Worm (Caenorhabditis elegans) whole organism, L1 larva: Measurements from ENCODE around the gene utp-20.

Source experiments
- aly-2 ChIP-seq: fragments of 150-350 bp; optimal IDR thresholded peaks from 2 replicates; lab custom pipeline; 2014; ENCODE audit warnings: missing biosample characterization, missing genetic modification characterization
- dsc-1 ChIP-seq: sonication (generic microtip); optimal IDR thresholded peaks from 2 replicates; lab custom pipeline; 2016; ENCODE audit warnings: mild to moderate bottlenecking, missing genetic modification characterization, missing compliant biosample characterization
- elt-2 ChIP-seq: sonication (generic microtip); optimal IDR thresholded peaks from 2 replicates; lab custom pipeline; 2016; ENCODE audit warnings: missing genetic modification characterization, mild to moderate bottlenecking, inconsistent platforms, missing compliant biosample characterization, missing genetic modification reagents
- hlh-17 ChIP-seq: fragments of 200-800 bp; sonication (Bioruptor generic); optimal IDR thresholded peaks from 2 replicates; lab custom pipeline; 2018; ENCODE audit warnings: missing genetic modification characterization, mild to moderate bottlenecking, missing compliant biosample characterization, moderate library complexity, borderline replicate concordance
- lin-13 ChIP-seq: fragments of 150-350 bp; optimal IDR thresholded peaks from 2 replicates; lab custom pipeline; 2014; ENCODE audit warnings: missing biosample characterization, missing genetic modification reagents, missing genetic modification characterization
- nhr-11 ChIP-seq: fragments of 150-350 bp; optimal IDR thresholded peaks from 2 replicates; lab custom pipeline; 2014; ENCODE audit warnings: missing biosample characterization, missing genetic modification characterization
- nhr-12 ChIP-seq: sonication (generic microtip); optimal IDR thresholded peaks from 2 replicates; lab custom pipeline; 2017; ENCODE audit warnings: missing biosample characterization, missing genetic modification characterization
- nhr-84 ChIP-seq: sonication (generic microtip); optimal IDR thresholded peaks from 2 replicates; lab custom pipeline; 2017; ENCODE audit warnings: missing biosample characterization, missing genetic modification characterization
- pqm-1 ChIP-seq: sonication (generic microtip); optimal IDR thresholded peaks from 3 replicates; lab custom pipeline; 2017; ENCODE audit warnings: missing biosample characterization, missing genetic modification characterization

ce11 chrII:6578378-6578777 is 42.2 kb downstream of the utp-20 start, which contains the start of gene sra-31:
- TF ChIP-seq nhr-84 (tag; lab: Kevin White, UChicago) (no peak), lin-13 (GFP tag; lab: Kevin White, UChicago) (no peak), aly-2 (tag; lab: Kevin White, UChicago) (no peak), nhr-11 (tag; lab: Kevin White, UChicago) (no peak), nhr-12 (no peak), pqm-1 (tag; lab: Kevin White, UChicago) (no peak), dsc-1 (tag; lab: Kevin White, UChicago) (no peak), elt-2 (tag; lab: Kevin White, UChicago) (no peak), hlh-17 (GFP tag; lab: Kevin White, UChicago) (no peak)
